Worm (Caenorhabditis elegans) whole organism, L3 larva: Measurements from ENCODE around the gene luc-7L3.

Experiments used
- R02D3.7 ChIP-seq: fragments of 150-350 bp; optimal IDR thresholded peaks from 2 replicates; lab custom pipeline; 2014; ENCODE audit warnings: missing biosample characterization, missing genetic modification characterization
- aly-2 ChIP-seq: fragments of 150-350 bp; optimal IDR thresholded peaks from 2 replicates; lab custom pipeline; 2014; ENCODE audit warnings: missing biosample characterization, missing genetic modification characterization
- ama-1 ChIP-seq: fragments of 150-350 bp; optimal IDR thresholded peaks from 2 replicates; lab custom pipeline; 2018
- ceh-16 ChIP-seq: sonication (generic microtip); optimal IDR thresholded peaks from 2 replicates; lab custom pipeline; 2017; ENCODE audit warnings: missing biosample characterization, missing genetic modification characterization
- ceh-82 ChIP-seq: fragments of 150-350 bp; optimal IDR thresholded peaks from 2 replicates; lab custom pipeline; 2014; ENCODE audit warnings: missing biosample characterization, missing genetic modification characterization
- egl-5 ChIP-seq: fragments of 150-350 bp; optimal IDR thresholded peaks from 2 replicates; lab custom pipeline; 2017; ENCODE audit warnings: missing biosample characterization, missing genetic modification reagents, missing genetic modification characterization, inconsistent platforms
- elt-1 ChIP-seq: fragments of 150-350 bp; optimal IDR thresholded peaks from 2 replicates; lab custom pipeline; 2014; ENCODE audit warnings: missing biosample characterization, missing genetic modification characterization
- elt-2 ChIP-seq: sonication (generic microtip); optimal IDR thresholded peaks from 2 replicates; lab custom pipeline; 2016; ENCODE audit warnings: missing genetic modification reagents, mild to moderate bottlenecking, missing genetic modification characterization, missing compliant biosample characterization
- elt-3 ChIP-seq, 3 experiments: fragments of 150-350 bp in 1 of 3; sonication (generic microtip) in 2 of 3; optimal IDR thresholded peaks; 2 replicates in 2 of 3; 4 replicates in 1 of 3; lab custom pipeline; 2014 to 2017; ENCODE audit warnings: missing biosample characterization in 3 of 3, missing genetic modification characterization in 3 of 3
- fkh-10 ChIP-seq: sonication (generic microtip); optimal IDR thresholded peaks from 2 replicates; lab custom pipeline; 2017; ENCODE audit warnings: missing biosample characterization, missing genetic modification reagents, missing genetic modification characterization
- fkh-2 ChIP-seq: fragments of 150-350 bp; optimal IDR thresholded peaks from 2 replicates; lab custom pipeline; 2014; ENCODE audit warnings: missing biosample characterization, missing genetic modification reagents, missing genetic modification characterization
- fos-1 ChIP-seq: fragments of 150-350 bp; optimal IDR thresholded peaks from 2 replicates; lab custom pipeline; 2014; ENCODE audit warnings: missing biosample characterization, missing genetic modification characterization
- hmg-11 ChIP-seq: sonication (generic microtip); optimal IDR thresholded peaks from 2 replicates; lab custom pipeline; 2016; ENCODE audit warnings: missing genetic modification characterization, missing compliant biosample characterization
- lin-15B ChIP-seq: fragments of 150-350 bp; optimal IDR thresholded peaks from 2 replicates; lab custom pipeline; 2014; ENCODE audit warnings: missing biosample characterization, missing genetic modification characterization
- lsy-12 ChIP-seq: sonication (generic microtip); optimal IDR thresholded peaks from 2 replicates; lab custom pipeline; 2016; ENCODE audit warnings: mild to moderate bottlenecking, missing genetic modification characterization, missing compliant biosample characterization
- mml-1 ChIP-seq: fragments of 150-350 bp; sonication (generic microtip); optimal IDR thresholded peaks from 3 replicates; lab custom pipeline; 2014; ENCODE audit warnings: missing biosample characterization, missing genetic modification characterization
- nfya-1 ChIP-seq: sonication (generic microtip); optimal IDR thresholded peaks from 2 replicates; lab custom pipeline; 2017; ENCODE audit warnings: missing genetic modification characterization, mild to moderate bottlenecking, missing compliant biosample characterization, antibody characterized with exemption, moderate library complexity; ENCODE audit not compliant: insufficient read depth
- nhr-11 ChIP-seq: fragments of 150-350 bp; optimal IDR thresholded peaks from 2 replicates; lab custom pipeline; 2014; ENCODE audit warnings: missing biosample characterization, missing genetic modification characterization
- nhr-12 ChIP-seq: fragments of 150-350 bp; optimal IDR thresholded peaks from 2 replicates; lab custom pipeline; 2014; ENCODE audit warnings: missing biosample characterization, missing genetic modification characterization
- nhr-23 ChIP-seq: fragments of 150-350 bp; optimal IDR thresholded peaks from 2 replicates; lab custom pipeline; 2014; ENCODE audit warnings: missing biosample characterization, missing genetic modification reagents, missing genetic modification characterization
- nhr-237 ChIP-seq: fragments of 150-350 bp; optimal IDR thresholded peaks from 2 replicates; lab custom pipeline; 2014; ENCODE audit warnings: missing biosample characterization, missing genetic modification characterization
- nhr-25 ChIP-seq: sonication (generic microtip); optimal IDR thresholded peaks from 2 replicates; lab custom pipeline; 2017; ENCODE audit warnings: missing biosample characterization, missing genetic modification characterization
- nhr-76 ChIP-seq: fragments of 150-350 bp; sonication (generic microtip); optimal IDR thresholded peaks from 5 replicates; lab custom pipeline; 2014; ENCODE audit warnings: missing biosample characterization, missing genetic modification characterization
- nhr-77 ChIP-seq: fragments of 150-350 bp; optimal IDR thresholded peaks from 2 replicates; lab custom pipeline; 2014; ENCODE audit warnings: missing biosample characterization, missing genetic modification characterization
- pha-4 ChIP-seq: fragments of 150-350 bp; optimal IDR thresholded peaks from 2 replicates; lab custom pipeline; 2014; ENCODE audit warnings: missing biosample characterization, missing genetic modification reagents, missing genetic modification characterization
- sea-2 ChIP-seq: fragments of 150-350 bp; sonication (generic microtip); optimal IDR thresholded peaks from 4 replicates; lab custom pipeline; 2014; ENCODE audit warnings: missing biosample characterization, missing genetic modification reagents, missing genetic modification characterization
- skn-1 ChIP-seq: fragments of 150-350 bp; optimal IDR thresholded peaks from 2 replicates; lab custom pipeline; 2014; ENCODE audit warnings: missing biosample characterization, missing genetic modification characterization
- snpc-4 ChIP-seq: fragments of 150-350 bp; optimal IDR thresholded peaks from 2 replicates; lab custom pipeline; 2014; ENCODE audit warnings: missing biosample characterization, missing genetic modification characterization
- unc-39 ChIP-seq: sonication (generic microtip); optimal IDR thresholded peaks from 4 replicates; lab custom pipeline; 2017; ENCODE audit warnings: missing biosample characterization, missing genetic modification characterization
- ztf-11 ChIP-seq: fragments of 150-350 bp; optimal IDR thresholded peaks from 2 replicates; lab custom pipeline; 2014; ENCODE audit warnings: missing biosample characterization, missing genetic modification characterization

Gene luc-7L3

ce11 chrII:97992-98763, at the start of gene luc-7L3, which contains the start of gene sftb-6:
luc-7L3 (minus strand) TSS chrII:98027.
sftb-6 (plus strand) TSS chrII:98404.
- TF ChIP-seq nhr-23 (peak; percentile 45), nhr-237 (no peak), nhr-25 (no peak), skn-1 (tag; lab: Kevin White, UChicago) (peak; percentile 37), R02D3.7 (tag; lab: Kevin White, UChicago) (peak; percentile 95), nfya-1 (tag; lab: Kevin White, UChicago) (peak; percentile 43), pha-4 (peak; percentile 66), hmg-11 (tag; lab: Kevin White, UChicago) (peak; percentile 70), unc-39 (no peak), elt-2 (peak; percentile 30), snpc-4 (tag; lab: Kevin White, UChicago) (peak; percentile 28), lin-15B (peak; percentile 73), ceh-16 (tag; lab: Kevin White, UChicago) (no peak), ama-1 (lab: Kevin White, UChicago) (no peak)

ce11 chrII:146933-147332, 49.1 kb upstream of the luc-7L3 start, which contains the start of gene T25D3.4:
T25D3.4 (plus strand) TSS chrII:147233.
- TF ChIP-seq elt-2 = peak; percentile 17
- no peak for TF ChIP-seq ceh-82 (tag; lab: Kevin White, UChicago)
- TF ChIP-seq, all 47 proteins: peak for 1

ce11 chrII:135166-135565, 37.3 kb upstream of the luc-7L3 start, which contains the start of gene K10B4.1:
K10B4.1 (plus strand) TSS chrII:135466.
- no peak for TF ChIP-seq aly-2 (tag; lab: Kevin White, UChicago)
- TF ChIP-seq sea-2 = no peak
- TF ChIP-seq snpc-4 (tag; lab: Kevin White, UChicago) = no peak
- TF ChIP-seq egl-5 (tag; lab: Kevin White, UChicago) = no peak
- no peak for TF ChIP-seq hmg-11 (tag; lab: Kevin White, UChicago)
- no peak for TF ChIP-seq ztf-11 (tag; lab: Kevin White, UChicago)
- TF ChIP-seq nhr-11 (tag; lab: Kevin White, UChicago) = no peak
- no peak for TF ChIP-seq elt-1 (tag; lab: Kevin White, UChicago)
- no peak for TF ChIP-seq fkh-10 (GFP tag; lab: Kevin White, UChicago)
- TF ChIP-seq, all 47 proteins: peak for 0

ce11 chrII:133548-134275, 35.9 kb upstream of the luc-7L3 start, which contains the start of gene cwn-1:
cwn-1 (minus strand) TSS chrII:133598.
- no peak for TF ChIP-seq fkh-2 (tag; lab: Kevin White, UChicago)
- TF ChIP-seq egl-5 (tag; lab: Kevin White, UChicago) = peak; percentile 68
- no peak for TF ChIP-seq hmg-11 (tag; lab: Kevin White, UChicago)
- no peak for TF ChIP-seq elt-3 (tag; optimal IDR thresholded peaks at IDR 0.05; lab: Kevin White, UChicago)
- no peak for TF ChIP-seq nhr-237
- no peak for TF ChIP-seq aly-2 (tag; lab: Kevin White, UChicago)

- TF ChIP-seq unc-39 (no peak), hmg-11 (tag; lab: Kevin White, UChicago) (no peak), nhr-12 (tag; lab: Kevin White, UChicago) (no peak), sea-2 (no peak), nhr-76 (no peak), mml-1 (no peak), elt-2 (no peak), fkh-10 (GFP tag; lab: Kevin White, UChicago) (no peak), lsy-12 (tag; lab: Kevin White, UChicago) (no peak), R02D3.7 (tag; lab: Kevin White, UChicago) (no peak), fos-1 (tag; lab: Kevin White, UChicago) (no peak), snpc-4 (tag; lab: Kevin White, UChicago) (no peak), fkh-2 (tag; lab: Kevin White, UChicago) (no peak), nhr-77 (tag; lab: Kevin White, UChicago) (no peak)
Measured at ce11 chrII:129770-130169, 31.9 kb upstream of the luc-7L3 start.
